Worm (Caenorhabditis elegans) whole organism, dauer: Measurements from ENCODE around the gene mec-12.

Source experiments
- unc-62 ChIP-seq: sonication (generic microtip); optimal IDR thresholded peaks from 2 replicates; lab custom pipeline; 2017; ENCODE audit warnings: missing biosample characterization, missing genetic modification reagents, missing genetic modification characterization

Gene mec-12

DNA sequence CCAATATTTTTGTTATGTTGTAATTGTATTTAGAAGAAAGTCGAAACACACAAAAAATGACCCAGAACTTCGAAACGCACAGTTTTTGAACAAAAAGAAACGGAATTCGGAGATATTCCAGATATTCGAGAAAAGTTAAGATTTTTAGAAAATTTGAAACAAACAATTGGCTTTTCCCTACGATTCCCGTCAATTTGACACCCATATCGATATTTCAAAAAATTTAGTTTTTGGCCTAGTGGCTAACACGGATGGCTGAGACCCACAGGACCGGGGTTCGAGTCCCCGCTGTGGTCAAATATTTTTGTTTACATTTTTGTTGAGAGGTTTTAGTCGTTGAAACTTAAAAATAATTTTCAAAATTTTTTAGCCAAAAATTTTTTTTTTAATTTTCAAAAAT, 33.8 kb downstream of the mec-12 start:
- TF ChIP-seq unc-62: no peak

- TF ChIP-seq unc-62: no peak
These were observed 34.5 kb downstream of the mec-12 start for ce11 chrIII:3104536-3104935.

DNA sequence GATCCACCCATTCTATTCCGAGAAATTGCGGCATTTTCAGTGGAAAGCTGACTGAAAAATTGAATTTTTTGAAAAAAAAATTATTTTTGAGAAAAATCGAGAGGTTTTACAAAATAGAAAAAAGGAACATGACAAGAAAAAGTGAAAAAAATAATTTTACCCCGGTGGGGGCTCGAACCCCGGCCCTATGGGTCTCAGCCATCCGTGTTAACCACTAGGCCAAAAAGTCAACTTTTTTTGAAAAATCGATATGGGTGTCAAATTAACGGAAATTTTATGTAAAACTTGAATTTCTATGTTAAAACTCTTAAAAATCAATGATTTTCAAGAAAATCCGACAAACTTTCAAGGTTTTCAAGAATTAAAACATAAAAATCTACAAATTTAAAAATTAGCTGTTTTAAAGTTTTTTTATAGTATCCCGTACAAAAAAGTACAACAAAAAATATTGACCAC, 35.1 kb downstream of the mec-12 start, which contains the start of gene Y53G8B.2:
TSS of gene Y53G8B.2 (minus strand) at position 51 of the 456 bp plus-strand sequence.
- TF ChIP-seq unc-62: no peak

- no peak for TF ChIP-seq unc-62
These were observed 38.3 kb downstream of the mec-12 start for ce11 chrIII:3100593-3101270.

ce11 chrIII:3100124-3100523, 38.9 kb downstream of the mec-12 start:
- TF ChIP-seq unc-62: no peak

DNA sequence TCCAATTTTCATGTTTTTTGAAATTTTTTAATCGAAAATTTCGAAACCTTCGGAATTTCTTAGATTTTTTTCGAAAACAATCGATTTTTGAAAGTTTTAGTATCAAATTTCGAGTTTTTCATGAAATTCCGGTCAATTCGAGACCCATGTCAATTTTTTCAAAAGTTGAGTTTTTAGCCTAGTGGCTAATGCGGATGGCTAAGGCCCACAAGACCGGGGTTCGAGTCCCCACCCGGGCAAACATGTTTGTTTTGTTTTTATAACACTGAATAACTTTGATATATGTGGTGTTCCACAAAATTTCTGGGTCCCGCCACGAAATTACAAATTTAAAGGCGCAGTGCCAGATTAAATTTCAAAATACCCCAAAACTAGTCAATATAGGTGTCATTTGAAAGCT, 39.6 kb downstream of the mec-12 start:
- no peak for TF ChIP-seq unc-62

DNA sequence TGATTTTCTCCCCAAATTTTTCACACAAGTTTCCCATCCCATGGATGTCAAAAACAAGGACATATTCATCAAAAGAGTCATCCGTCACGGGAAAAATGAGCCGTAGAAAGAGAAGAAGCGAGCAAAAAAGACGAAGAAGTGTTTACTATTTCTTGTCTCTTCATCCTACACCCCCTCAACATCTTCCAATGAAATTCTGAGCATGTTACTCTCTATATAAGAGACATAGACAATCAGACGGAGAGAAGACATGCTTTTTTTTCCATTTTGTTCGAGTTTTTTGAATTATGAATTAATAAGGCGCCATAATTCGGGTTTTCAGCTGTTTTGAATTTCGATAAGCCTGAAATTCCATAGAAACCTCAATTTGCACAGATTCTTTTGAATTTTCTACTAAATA, 42.9 kb downstream of the mec-12 start:
- no peak for TF ChIP-seq unc-62

DNA sequence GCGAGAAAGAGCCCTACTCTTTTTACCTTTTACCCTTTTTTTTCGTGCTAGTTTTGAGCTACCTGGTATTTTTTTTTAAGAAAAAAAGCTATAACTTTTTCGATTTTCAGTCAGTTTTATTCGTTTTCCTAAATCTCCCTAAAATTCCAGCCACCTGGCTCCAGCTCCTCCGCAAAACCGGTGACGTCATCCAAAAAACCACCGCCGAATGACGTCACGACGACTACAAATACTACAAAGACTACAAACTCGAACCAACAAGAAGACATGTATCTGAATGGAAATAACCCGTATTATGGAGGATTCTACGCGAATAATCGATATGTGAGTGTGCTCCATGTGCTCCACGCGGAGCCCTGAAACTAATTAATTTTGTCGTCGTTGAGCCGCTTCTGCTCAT, 44.3 kb downstream of the mec-12 start:
- TF ChIP-seq unc-62: no peak

ce11 chrIII:3091572-3091971, 47.5 kb downstream of the mec-12 start, which contains the start of gene ccep-135:
TSS of gene ccep-135 (plus strand) at chrIII:3091872.
- no peak for TF ChIP-seq unc-62

- TF ChIP-seq unc-62: no peak
These were observed 52.6 kb downstream of the mec-12 start, which contains the start of gene sft-1 for ce11 chrIII:3086471-3086870. TSS of gene sft-1 (plus strand) at chrIII:3086671.
